Worm (Caenorhabditis elegans) whole organism, L4 larva: ENCODE data around the gene cec-7.

ENCODE experiments used
- F26F4.8 ChIP-seq: fragments of 200-800 bp; sonication (Bioruptor generic); conservative IDR thresholded peaks from 2 replicates; pipeline ENCODE4 v1.3.6; 2022; ENCODE audit warnings: missing genetic modification characterization, missing compliant biosample characterization
- F49E8.2 ChIP-seq: sonication (generic microtip); optimal IDR thresholded peaks from 2 replicates; lab custom pipeline; 2016; ENCODE audit warnings: missing compliant biosample characterization, mild to moderate bottlenecking, missing genetic modification characterization, borderline replicate concordance
- R02D3.7 ChIP-seq: fragments of 150-350 bp; sonication (generic microtip); optimal IDR thresholded peaks from 3 replicates; lab custom pipeline; 2014; ENCODE audit warnings: missing biosample characterization, missing genetic modification characterization
- ama-1 ChIP-seq: fragments of 150-350 bp; optimal IDR thresholded peaks from 2 replicates; lab custom pipeline; 2014; ENCODE audit warnings: inconsistent platforms, mixed read lengths
- ceh-82 ChIP-seq: sonication (generic microtip); optimal IDR thresholded peaks from 2 replicates; lab custom pipeline; 2017; ENCODE audit warnings: missing biosample characterization, missing genetic modification characterization
- ces-1 ChIP-seq: fragments of 150-350 bp; sonication (generic microtip); optimal IDR thresholded peaks from 4 replicates; lab custom pipeline; 2014; ENCODE audit warnings: missing biosample characterization, missing genetic modification reagents, missing genetic modification characterization
- cey-2 ChIP-seq: sonication (generic microtip); optimal IDR thresholded peaks from 3 replicates; lab custom pipeline; 2017; ENCODE audit warnings: missing genetic modification characterization, mild to moderate bottlenecking, missing compliant biosample characterization, antibody characterized with exemption, borderline replicate concordance; ENCODE audit not compliant: insufficient read depth
- daf-16 ChIP-seq, 3 experiments: sonication (generic microtip); optimal IDR thresholded peaks; 2 replicates each; lab custom pipeline; 2016 to 2017; ENCODE audit warnings: missing genetic modification characterization in 3 of 3, missing genetic modification reagents in 3 of 3, mild to moderate bottlenecking in 2 of 3, missing compliant biosample characterization in 2 of 3, missing biosample characterization in 1 of 3, moderate library complexity in 1 of 3
- daf-19 ChIP-seq: fragments of 200-800 bp; sonication (Bioruptor generic); conservative IDR thresholded peaks from 2 replicates; pipeline ENCODE4 v1.3.6; 2022; ENCODE audit warnings: missing genetic modification characterization, missing compliant biosample characterization
- dmd-6 ChIP-seq: fragments of 200-800 bp; sonication (Bioruptor generic); IDR thresholded peaks from 2 replicates; pipeline ENCODE4 v1.3.6; 2022; ENCODE audit warnings: missing genetic modification reagents, missing genetic modification characterization, missing compliant biosample characterization
- dmd-9 ChIP-seq: fragments of 200-800 bp; sonication (Bioruptor generic); IDR thresholded peaks from 2 replicates; pipeline ENCODE4 v1.3.6; 2022; ENCODE audit warnings: missing genetic modification reagents, missing genetic modification characterization, missing compliant biosample characterization
- dpl-1 ChIP-seq: fragments of 150-350 bp; optimal IDR thresholded peaks from 2 replicates; lab custom pipeline; 2014; ENCODE audit warnings: missing biosample characterization, missing genetic modification reagents, missing genetic modification characterization
- duxl-1 ChIP-seq: sonication (generic microtip); optimal IDR thresholded peaks from 2 replicates; lab custom pipeline; 2016; ENCODE audit warnings: mild to moderate bottlenecking, missing genetic modification characterization, moderate library complexity, missing compliant biosample characterization; ENCODE audit not compliant: poor library complexity
- dve-1 ChIP-seq: sonication (generic microtip); optimal IDR thresholded peaks from 2 replicates; lab custom pipeline; 2017; ENCODE audit warnings: antibody characterized with exemption, mild to moderate bottlenecking, missing genetic modification characterization, missing compliant biosample characterization; ENCODE audit not compliant: insufficient read depth
- fos-1 ChIP-seq: fragments of 150-350 bp; optimal IDR thresholded peaks from 2 replicates; lab custom pipeline; 2014; ENCODE audit warnings: missing biosample characterization, missing genetic modification characterization
- hif-1 ChIP-seq, 2 experiments: sonication (generic microtip); optimal IDR thresholded peaks; 2 replicates each; lab custom pipeline; 2016 to 2017; ENCODE audit warnings: missing compliant biosample characterization in 2 of 2, missing genetic modification characterization in 2 of 2, missing genetic modification reagents in 2 of 2, missing genotype in 2 of 2, mild to moderate bottlenecking in 1 of 2
- hlh-11 ChIP-seq: fragments of 200-800 bp; sonication (Bioruptor generic); optimal IDR thresholded peaks from 2 replicates; lab custom pipeline; 2018; ENCODE audit warnings: mild to moderate bottlenecking, missing genetic modification characterization, missing compliant biosample characterization
- hmg-1.1 ChIP-seq: fragments of 200-800 bp; sonication (Bioruptor generic); IDR thresholded peaks from 2 replicates; pipeline ENCODE4 v1.3.6; 2022; ENCODE audit warnings: missing genetic modification reagents, missing genetic modification characterization, missing compliant biosample characterization
- jun-1 ChIP-seq: fragments of 150-350 bp; optimal IDR thresholded peaks from 2 replicates; lab custom pipeline; 2014; ENCODE audit warnings: missing biosample characterization, missing genetic modification reagents, missing genetic modification characterization
- lim-7 ChIP-seq: fragments of 200-800 bp; sonication (Bioruptor generic); IDR thresholded peaks from 2 replicates; pipeline ENCODE4 v1.3.6; 2022; ENCODE audit warnings: missing genetic modification characterization, missing compliant biosample characterization
- lin-29 ChIP-seq: fragments of 200-800 bp; sonication (Bioruptor generic); IDR thresholded peaks from 2 replicates; pipeline ENCODE4 v1.3.6; 2022; ENCODE audit warnings: missing genetic modification reagents, missing genetic modification characterization, missing compliant biosample characterization
- lin-38 ChIP-seq: fragments of 200-800 bp; sonication (Bioruptor generic); IDR thresholded peaks from 2 replicates; pipeline ENCODE4 v1.3.6; 2022; ENCODE audit warnings: missing genetic modification reagents, missing genetic modification characterization, missing compliant biosample characterization
- lir-3 ChIP-seq: sonication (generic microtip); optimal IDR thresholded peaks from 2 replicates; lab custom pipeline; 2016; ENCODE audit warnings: mild to moderate bottlenecking, missing genetic modification characterization, missing compliant biosample characterization
- lsy-2 ChIP-seq, 2 experiments: fragments of 150-350 bp in 1 of 2; sonication (generic microtip) in 1 of 2; optimal IDR thresholded peaks; 2 replicates each; lab custom pipeline; 2014 to 2017; ENCODE audit warnings: missing biosample characterization in 2 of 2, missing genetic modification characterization in 2 of 2
- mdt-29 ChIP-seq: fragments of 200-800 bp; sonication (Bioruptor generic); IDR thresholded peaks from 2 replicates; pipeline ENCODE4 v1.3.6; 2022; ENCODE audit warnings: missing genetic modification reagents, missing genetic modification characterization, missing compliant biosample characterization
- mep-1 ChIP-seq: fragments of 150-350 bp; sonication (generic microtip); optimal IDR thresholded peaks from 3 replicates; lab custom pipeline; 2014; ENCODE audit warnings: missing biosample characterization, missing genetic modification characterization
- mes-2 ChIP-seq: sonication (generic microtip); optimal IDR thresholded peaks from 2 replicates; lab custom pipeline; 2016; ENCODE audit warnings: missing genotype, mild to moderate bottlenecking, missing genetic modification characterization, missing compliant biosample characterization; ENCODE audit not compliant: poor library complexity, severe bottlenecking
- mxl-2 ChIP-seq: fragments of 200-800 bp; sonication (Bioruptor generic); conservative IDR thresholded peaks from 2 replicates; pipeline ENCODE4 v1.3.6; 2022; ENCODE audit warnings: missing genetic modification reagents, missing genetic modification characterization, missing compliant biosample characterization
- mxl-3 ChIP-seq: fragments of 200-800 bp; sonication (Bioruptor generic); optimal IDR thresholded peaks from 2 replicates; lab custom pipeline; 2018; ENCODE audit warnings: mild to moderate bottlenecking, missing genetic modification characterization, missing compliant biosample characterization
- nhr-11 ChIP-seq: fragments of 150-350 bp; optimal IDR thresholded peaks from 2 replicates; lab custom pipeline; 2014; ENCODE audit warnings: missing biosample characterization, missing genetic modification characterization
- nhr-28 ChIP-seq: fragments of 150-350 bp; optimal IDR thresholded peaks from 2 replicates; lab custom pipeline; 2014; ENCODE audit warnings: missing biosample characterization, missing genetic modification characterization
- nhr-42 ChIP-seq: fragments of 200-800 bp; sonication (Bioruptor generic); IDR thresholded peaks from 2 replicates; pipeline ENCODE4 v1.3.6; 2022; ENCODE audit warnings: missing genetic modification characterization, missing compliant biosample characterization
- nhr-6 ChIP-seq: fragments of 150-350 bp; optimal IDR thresholded peaks from 2 replicates; lab custom pipeline; 2014; ENCODE audit warnings: missing biosample characterization, missing genetic modification characterization
- pha-4 ChIP-seq, 2 experiments: fragments of 150-350 bp in 1 of 2; fragments of 200-800 bp in 1 of 2; sonication (Bioruptor generic) in 1 of 2; IDR thresholded peaks in 1 of 2; optimal IDR thresholded peaks in 1 of 2; 2 replicates each; pipeline versions ENCODE4 v1.3.6 to Lab custom; 2014 to 2022; ENCODE audit warnings: missing genetic modification characterization in 2 of 2, missing genetic modification reagents in 2 of 2, missing biosample characterization in 1 of 2, missing compliant biosample characterization in 1 of 2
- rbr-2 ChIP-seq: sonication (generic microtip); optimal IDR thresholded peaks from 2 replicates; lab custom pipeline; 2016; ENCODE audit warnings: missing genotype, missing genetic modification characterization, missing compliant biosample characterization
- skn-1 ChIP-seq: fragments of 150-350 bp; optimal IDR thresholded peaks from 2 replicates; lab custom pipeline; 2014; ENCODE audit warnings: missing biosample characterization, missing genetic modification characterization
- spr-1 ChIP-seq: sonication (generic microtip); optimal IDR thresholded peaks from 2 replicates; lab custom pipeline; 2016; ENCODE audit warnings: mild to moderate bottlenecking, missing genetic modification characterization, missing compliant biosample characterization
- spr-3 ChIP-seq: fragments of 200-800 bp; sonication (Bioruptor generic); optimal IDR thresholded peaks from 2 replicates; lab custom pipeline; 2018; ENCODE audit warnings: mild to moderate bottlenecking, missing genetic modification characterization, missing compliant biosample characterization
- tra-1 ChIP-seq: fragments of 200-800 bp; sonication (Bioruptor generic); IDR thresholded peaks from 2 replicates; pipeline ENCODE4 v1.3.6; 2022; ENCODE audit warnings: missing genetic modification reagents, missing genetic modification characterization, missing compliant biosample characterization
- unc-130 ChIP-seq: sonication (generic microtip); optimal IDR thresholded peaks from 2 replicates; lab custom pipeline; 2016; ENCODE audit warnings: missing genetic modification reagents, missing genetic modification characterization, missing compliant biosample characterization
- unc-39 ChIP-seq: sonication (generic microtip); optimal IDR thresholded peaks from 2 replicates; lab custom pipeline; 2017; ENCODE audit warnings: missing biosample characterization, missing genetic modification characterization
- vab-7 ChIP-seq: fragments of 200-800 bp; sonication (Bioruptor generic); IDR thresholded peaks from 2 replicates; pipeline ENCODE4 v1.3.6; 2022; ENCODE audit warnings: missing genetic modification reagents, missing genetic modification characterization, missing compliant biosample characterization
- zag-1 ChIP-seq: fragments of 150-350 bp; optimal IDR thresholded peaks from 2 replicates; lab custom pipeline; 2014; ENCODE audit warnings: missing biosample characterization, missing genetic modification characterization
- zfp-2 ChIP-seq: sonication (generic microtip); optimal IDR thresholded peaks from 2 replicates; lab custom pipeline; 2016; ENCODE audit warnings: mild to moderate bottlenecking, missing genetic modification characterization, missing compliant biosample characterization
- zip-2 ChIP-seq: fragments of 150-350 bp; optimal IDR thresholded peaks from 2 replicates; lab custom pipeline; 2014; ENCODE audit warnings: missing biosample characterization, missing genetic modification characterization
- ztf-7 ChIP-seq: fragments of 150-350 bp; optimal IDR thresholded peaks from 2 replicates; lab custom pipeline; 2014; ENCODE audit warnings: missing biosample characterization, missing genetic modification characterization

The cec-7 gene

DNA sequence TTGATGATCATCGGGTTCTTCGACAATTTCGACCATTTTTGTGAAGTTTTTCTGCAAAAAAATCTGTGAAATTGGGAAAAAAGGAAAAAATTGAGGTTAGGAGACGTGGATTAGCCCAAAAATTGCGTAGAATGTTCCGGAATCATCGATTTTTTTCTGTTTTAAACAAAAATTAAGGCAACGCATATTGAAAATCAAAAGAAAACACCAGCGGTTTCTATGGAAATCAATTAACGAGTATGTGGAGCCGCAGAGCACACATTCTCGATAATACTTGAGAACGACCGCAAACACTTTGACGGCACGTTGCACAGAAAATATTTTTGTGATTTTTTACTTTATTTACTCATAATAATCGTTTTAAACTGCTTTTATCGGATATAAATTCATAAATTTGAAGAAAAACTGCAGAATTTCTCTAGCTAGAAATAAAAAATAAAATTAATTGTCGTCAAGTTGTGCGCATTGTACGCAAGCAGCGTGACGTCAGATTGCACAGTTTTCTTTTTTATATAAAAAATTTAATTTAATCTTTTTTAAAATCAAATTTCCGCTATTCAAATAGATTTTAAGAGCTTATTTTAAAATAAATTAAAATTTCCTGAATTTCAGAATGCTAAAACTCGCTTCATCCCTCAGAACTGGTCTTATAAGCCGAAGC, 48.7 kb upstream of the cec-7 start, which contains the start of the genes npp-25 and mrps-10 (continued):
- TF ChIP-seq nhr-11, result no peak
- TF ChIP-seq ceh-82 (tag; lab: Kevin White, UChicago), result no peak
- no peak for TF ChIP-seq unc-130
- TF ChIP-seq zag-1, result no peak
- no peak for TF ChIP-seq R02D3.7 (tag; lab: Kevin White, UChicago)
- peak; percentile 51 for TF ChIP-seq rbr-2
- no peak for TF ChIP-seq ces-1 (GFP tag; lab: Kevin White, UChicago)
- peak in 1 of 2 experiments; percentile 2 for TF ChIP-seq hif-1 (tag; optimal IDR thresholded peaks at IDR 0.05; lab: Kevin White, UChicago)
- no peak for TF ChIP-seq lim-7
- no peak for TF ChIP-seq hmg-1.1 (GFP tag; lab: Robert Waterston, UW)
- TF ChIP-seq lin-38 (GFP tag; lab: Robert Waterston, UW), result peak; percentile 36
- peak; percentile 2 for TF ChIP-seq dve-1 (tag; lab: Kevin White, UChicago)
- no peak for TF ChIP-seq F26F4.8 (GFP tag; lab: Robert Waterston, UW)
- TF ChIP-seq lin-29, result no peak
- TF ChIP-seq lsy-2 (tag; optimal IDR thresholded peaks at IDR 0.05; lab: Kevin White, UChicago), result peak in 1 of 2 experiments; percentile 74
- no peak for TF ChIP-seq vab-7 (GFP tag; lab: Robert Waterston, UW)
- TF ChIP-seq F49E8.2 (tag; lab: Kevin White, UChicago), result no peak

DNA sequence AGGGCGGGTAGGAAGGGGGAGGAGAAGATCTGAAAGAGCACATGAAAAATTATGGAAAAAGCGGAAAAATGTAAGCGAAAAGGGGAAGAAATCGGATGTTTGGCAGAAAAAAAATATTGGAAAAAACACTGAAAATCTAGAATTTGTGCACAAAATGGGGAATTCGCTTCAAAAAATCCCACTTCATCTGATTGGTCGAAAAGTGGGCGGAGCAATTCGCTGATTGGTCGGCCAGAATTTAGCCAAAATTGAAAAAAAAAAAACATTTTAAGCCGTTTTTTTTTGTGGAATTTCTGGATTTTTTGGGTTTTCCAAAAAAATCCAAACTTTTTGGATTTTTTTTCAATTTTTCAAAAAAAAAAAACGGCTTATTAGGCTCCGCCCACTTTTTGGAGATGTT, 43.4 kb upstream of the cec-7 start:
- TF ChIP-seq tra-1 (no peak), mxl-3 (GFP tag; lab: Kevin White, UChicago) (no peak), spr-3 (GFP tag; lab: Kevin White, UChicago) (no peak), spr-1 (tag; lab: Kevin White, UChicago) (no peak)

DNA sequence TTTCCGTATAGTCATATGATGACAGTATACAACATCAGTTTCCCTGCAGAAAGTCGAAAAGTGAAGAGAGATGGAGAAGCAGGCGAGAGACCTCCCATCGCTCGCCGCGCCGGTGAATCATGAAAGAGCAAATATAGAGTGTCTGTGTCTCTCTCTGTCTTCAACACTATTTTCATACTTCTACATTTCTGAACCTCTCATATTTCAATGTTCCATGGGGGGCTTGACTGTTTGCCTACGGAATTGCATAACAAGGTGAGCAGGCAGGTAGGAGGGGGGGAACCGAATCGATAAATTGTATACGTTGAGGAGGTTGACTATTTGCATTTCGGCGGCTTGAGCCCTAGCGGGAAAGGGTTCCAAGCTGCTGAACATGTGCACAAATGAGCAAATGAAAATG, 42.5 kb upstream of the cec-7 start:
- peak; percentile 6 for TF ChIP-seq dpl-1 (GFP tag; lab: Kevin White, UChicago)
- no peak for TF ChIP-seq daf-19 (GFP tag; lab: Robert Waterston, UW)
- no peak for TF ChIP-seq skn-1
- no peak for TF ChIP-seq spr-3 (GFP tag; lab: Kevin White, UChicago)
- TF ChIP-seq mes-2 (tag; lab: Kevin White, UChicago), result peak; percentile 60
- TF ChIP-seq nhr-28, result peak; percentile 38
- no peak for TF ChIP-seq mxl-2 (GFP tag; lab: Robert Waterston, UW)
- TF ChIP-seq jun-1 (tag; lab: Kevin White, UChicago), result peak; percentile 23
- TF ChIP-seq unc-39 (tag; lab: Kevin White, UChicago), result no peak
- TF ChIP-seq nhr-42, result no peak
- TF ChIP-seq daf-16 (GFP tag; optimal IDR thresholded peaks at IDR 0.05; lab: Kevin White, UChicago), result no peak
- peak; percentile 82 for TF ChIP-seq daf-16 (tag; optimal IDR thresholded peaks at IDR 0.05; lab: Kevin White, UChicago)
- peak; percentile 79 for TF ChIP-seq dve-1 (tag; lab: Kevin White, UChicago)
- TF ChIP-seq hlh-11, result peak; percentile 68
- TF ChIP-seq duxl-1, result peak; percentile 20
- TF ChIP-seq zfp-2 (tag; lab: Kevin White, UChicago), result no peak
- peak; percentile 30; the same call in 1 of the 2 replicates for TF ChIP-seq dmd-6 (GFP tag; lab: Robert Waterston, UW)
- TF ChIP-seq nhr-6 (tag; lab: Kevin White, UChicago), result peak; percentile 86
- no peak for TF ChIP-seq lir-3 (tag; lab: Kevin White, UChicago)
- TF ChIP-seq mdt-29 (GFP tag; lab: Robert Waterston, UW), result no peak
- no peak for TF ChIP-seq dmd-9 (GFP tag; lab: Robert Waterston, UW)
- TF ChIP-seq pha-4 (GFP tag; IDR thresholded peaks at IDR 0.05; lab: Robert Waterston, UW), result no peak
- TF ChIP-seq pha-4 (tag; optimal IDR thresholded peaks at IDR 0.05; lab: Kevin White, UChicago), result peak; percentile 75
- TF ChIP-seq mep-1 (tag; lab: Kevin White, UChicago), result peak; percentile 56
- no peak for TF ChIP-seq fos-1 (tag; lab: Kevin White, UChicago)
- peak; percentile 61 for TF ChIP-seq ztf-7 (tag; lab: Kevin White, UChicago)
- no peak for TF ChIP-seq zip-2
- TF ChIP-seq ama-1 (lab: Kevin White, UChicago), result peak; percentile 6
- no peak for TF ChIP-seq cey-2 (tag; lab: Kevin White, UChicago)
- TF ChIP-seq rbr-2, result no peak
- no peak for TF ChIP-seq tra-1
